Fruit fly (Drosophila melanogaster): ENCODE data around the gene Rel.
A peak's percentile ranks its signal among the peaks of the same experiment; 100 is the strongest.

Rel gene

dm6 chr3R:9019689-9020138, 28.1 kb downstream of the Rel start, which contains the start of gene tgo (continued):
- TF ChIP-seq nerfin-1 (tag; optimal IDR thresholded peaks at IDR 0.05) (peak; percentile 46), pzg (GFP tag; optimal IDR thresholded peaks at IDR 0.05) (peak; percentile 96), CG13287 (GFP tag; IDR thresholded peaks at IDR 0.05; ENCODE audit: partially characterized antibody) (peak; percentile 68), odd (GFP tag; optimal IDR thresholded peaks at IDR 0.05) (peak; percentile 1), gfzf (GFP tag; optimal IDR thresholded peaks at IDR 0.05) (peak; percentile 90), Nf-YA (GFP tag; IDR thresholded peaks at IDR 0.05) (no peak), scrt (GFP tag; optimal IDR thresholded peaks at IDR 0.05) (no peak), CG12391 (tag; optimal IDR thresholded peaks at IDR 0.05) (peak; percentile 28), ci (GFP tag; IDR thresholded peaks at IDR 0.05) (no peak), sob (GFP tag; IDR thresholded peaks at IDR 0.05) (no peak), cas (GFP tag; IDR thresholded peaks at IDR 0.05) (no peak), ara (GFP tag; IDR thresholded peaks at IDR 0.05) (no peak), Abd-B (GFP tag; optimal IDR thresholded peaks at IDR 0.05) (peak; percentile 21), Med (GFP tag) (peak; percentile 72), HmgZ (tag; optimal IDR thresholded peaks at IDR 0.05) (peak; percentile 85), Nf-YB (GFP tag; optimal IDR thresholded peaks at IDR 0.05) (peak; percentile 12), CG33213 (GFP tag; optimal IDR thresholded peaks at IDR 0.05) (peak; percentile 17), cg (GFP tag; optimal IDR thresholded peaks at IDR 0.05) (peak; percentile 72), Rfx (GFP tag; IDR thresholded peaks at IDR 0.05) (peak; percentile 34; the same call in 1 of the 2 replicates), CG10543 (GFP tag; optimal IDR thresholded peaks at IDR 0.05) (peak; percentile 36), sna (GFP tag; IDR thresholded peaks at IDR 0.05; ENCODE audit: partially characterized antibody) (0 out of 2 replicates have a peak, but pooled peaks have one; percentile 23), Dek (tag; optimal IDR thresholded peaks at IDR 0.05) (no peak), CG11085 (GFP tag; IDR thresholded peaks at IDR 0.05) (no peak), Stat92E (GFP tag; optimal IDR thresholded peaks at IDR 0.05) (peak in 1 of 3 experiments; percentile 42)

dm6 chr3R:9016869-9017268, 30.9 kb downstream of the Rel start:
- no peak for TF ChIP-seq ap (GFP tag; IDR thresholded peaks at IDR 0.05)
- TF ChIP-seq D19B (GFP tag; optimal IDR thresholded peaks at IDR 0.05), result no peak
- TF ChIP-seq abd-A (tag; optimal IDR thresholded peaks at IDR 0.05), result no peak
- TF ChIP-seq tap (tag; optimal IDR thresholded peaks at IDR 0.05), result no peak
- no peak for TF ChIP-seq CG6272 (GFP tag; IDR thresholded peaks at IDR 0.05)
- no peak for TF ChIP-seq kay (GFP tag; optimal IDR thresholded peaks at IDR 0.05)
- TF ChIP-seq CG17359 (tag; optimal IDR thresholded peaks at IDR 0.05), result no peak
- TF ChIP-seq sug (tag; optimal IDR thresholded peaks at IDR 0.05), result no peak
- TF ChIP-seq CG10565 (GFP tag; optimal IDR thresholded peaks at IDR 0.05), result no peak
- TF ChIP-seq CG12236 (GFP tag; optimal IDR thresholded peaks at IDR 0.05), result no peak
- no peak for TF ChIP-seq Adf1 (GFP tag; IDR thresholded peaks at IDR 0.05)
- no peak for TF ChIP-seq Lpt (GFP tag; optimal IDR thresholded peaks at IDR 0.05)
- TF ChIP-seq Sox102F (GFP tag; optimal IDR thresholded peaks at IDR 0.05), result no peak
- TF ChIP-seq dpn (GFP tag; optimal IDR thresholded peaks at IDR 0.05), result no peak
- no peak for TF ChIP-seq mld (GFP tag; IDR thresholded peaks at IDR 0.05; ENCODE audit: partially characterized antibody)
